Fruit fly (Drosophila melanogaster): ENCODE measurements around the gene Atg17.

Gene Atg17

dm6 chr3R:5636519-5637430 is 32.7 kb upstream of the Atg17 start, which contains the start of the genes CG31548 and CG12170 (continued):
- TF ChIP-seq Usf (GFP tag; optimal IDR thresholded peaks at IDR 0.05) (no peak), CG3407 (GFP tag; optimal IDR thresholded peaks at IDR 0.05) (no peak), CG8388 (GFP tag; optimal IDR thresholded peaks at IDR 0.05) (peak; percentile 60), salm (tag; optimal IDR thresholded peaks at IDR 0.05) (no peak), B-H2 (GFP tag; optimal IDR thresholded peaks at IDR 0.05) (no peak), Hsf (GFP tag; optimal IDR thresholded peaks at IDR 0.05) (peak; percentile 27), sob (GFP tag; IDR thresholded peaks at IDR 0.05) (0 out of 2 replicates have a peak, but pooled peaks have one; percentile 15), CG32532 (GFP tag; IDR thresholded peaks at IDR 0.05) (peak; percentile 59; the same call in 1 of the 2 replicates), CG18476 (GFP tag; optimal IDR thresholded peaks at IDR 0.05) (peak; percentile 34), Fer3 (tag; optimal IDR thresholded peaks at IDR 0.05) (peak; percentile 45), CG34422 (GFP tag; IDR thresholded peaks at IDR 0.05) (0 out of 3 replicates have a peak, but pooled peaks have one; percentile 16), CG13123 (GFP tag; optimal IDR thresholded peaks at IDR 0.05) (no peak), ro (GFP tag; IDR thresholded peaks at IDR 0.05) (no peak), wek (GFP tag; optimal IDR thresholded peaks at IDR 0.05) (peak; percentile 91), CG9797 (GFP tag; optimal IDR thresholded peaks at IDR 0.05) (peak; percentile 54), Oli (tag; optimal IDR thresholded peaks at IDR 0.05) (peak; percentile 15), CG17802 (tag; optimal IDR thresholded peaks at IDR 0.05) (no peak), Camta (GFP tag; optimal IDR thresholded peaks at IDR 0.05) (peak; percentile 29), CG3838 (GFP tag; optimal IDR thresholded peaks at IDR 0.05) (no peak), Antp (GFP tag; optimal IDR thresholded peaks at IDR 0.05) (peak; percentile 9), seq (GFP tag; IDR thresholded peaks at IDR 0.05) (no peak), Eip74EF (GFP tag; optimal IDR thresholded peaks at IDR 0.05) (peak in 1 of 2 experiments; percentile 4), CG12659 (GFP tag; optimal IDR thresholded peaks at IDR 0.05) (peak; percentile 56), H2.0 (GFP tag; IDR thresholded peaks at IDR 0.05) (0 out of 2 replicates have a peak, but pooled peaks have one; percentile 14), CG10565 (GFP tag; optimal IDR thresholded peaks at IDR 0.05) (no peak), CG9437 (GFP tag; optimal IDR thresholded peaks at IDR 0.05) (peak; percentile 95), gcm (GFP tag; optimal IDR thresholded peaks at IDR 0.05) (peak; percentile 50), grau (tag; optimal IDR thresholded peaks at IDR 0.05) (peak; percentile 62), Nf-YC (tag; optimal IDR thresholded peaks at IDR 0.05) (no peak), lbe (GFP tag; optimal IDR thresholded peaks at IDR 0.05) (peak; percentile 22), ac (GFP tag; optimal IDR thresholded peaks at IDR 0.05) (no peak), Ada2b (GFP tag; IDR thresholded peaks at IDR 0.05) (0 out of 2 replicates have a peak, but pooled peaks have one; percentile 26), gsb-n (tag; optimal IDR thresholded peaks at IDR 0.05) (peak; percentile 31), mam (GFP tag; optimal IDR thresholded peaks at IDR 0.05) (peak; percentile 36), vvl (GFP tag; IDR thresholded peaks at IDR 0.05) (peak; percentile 64), hkb (optimal IDR thresholded peaks at IDR 0.05) (no peak), hkb (GFP tag; IDR thresholded peaks at IDR 0.05) (peak; percentile 75), phol (tag; optimal IDR thresholded peaks at IDR 0.05) (peak; percentile 60), CG6272 (GFP tag; IDR thresholded peaks at IDR 0.05) (no peak), CG8924 (tag; optimal IDR thresholded peaks at IDR 0.05) (peak; percentile 65), zen (tag; optimal IDR thresholded peaks at IDR 0.05) (peak; percentile 15), CG11093 (GFP tag; IDR thresholded peaks at IDR 0.05) (no peak), E2f1 (GFP tag; IDR thresholded peaks at IDR 0.05) (peak; percentile 39; the same call in 1 of the 2 replicates), CG14441 (GFP tag; IDR thresholded peaks at IDR 0.05) (no peak), CG4820 (GFP tag; optimal IDR thresholded peaks at IDR 0.05) (peak; percentile 31), Ets65A (GFP tag) (no peak), kni (GFP tag; optimal IDR thresholded peaks at IDR 0.05) (no peak), bab2 (GFP tag; optimal IDR thresholded peaks at IDR 0.05) (peak; percentile 5), CG4730 (GFP tag; IDR thresholded peaks at IDR 0.05) (no peak)
